Fruit fly (Drosophila melanogaster) whole organism, prepupa: ENCODE results near the gene beat-IIIc.

ENCODE experiments used
- Blimp-1 ChIP-seq: fragments of 200-800 bp; sonication (Bioruptor generic); optimal IDR thresholded peaks from 3 replicates; lab custom pipeline; 2017; ENCODE audit warnings: missing biosample characterization, missing genetic modification characterization, mild to moderate bottlenecking, moderate library complexity, missing genetic modification reagents
- CG10631 ChIP-seq: fragments of 200-800 bp; sonication (Bioruptor generic); optimal IDR thresholded peaks from 2 replicates; lab custom pipeline; 2016; ENCODE audit warnings: missing biosample characterization, missing genetic modification characterization
- CG10669 ChIP-seq: fragments of 200-800 bp; sonication (Bioruptor generic); optimal IDR thresholded peaks from 3 replicates; lab custom pipeline; 2018; ENCODE audit warnings: missing biosample characterization, mild to moderate bottlenecking, missing genetic modification characterization, moderate library complexity
- CG11294 ChIP-seq: fragments of 200-800 bp; sonication (Bioruptor generic); IDR thresholded peaks from 2 replicates; pipeline ENCODE4 v1.3.6; 2022; ENCODE audit warnings: missing biosample characterization, missing genetic modification characterization
- CG11762 ChIP-seq: fragments of 200-800 bp; sonication (Bioruptor generic); optimal IDR thresholded peaks from 3 replicates; lab custom pipeline; 2016; ENCODE audit warnings: missing biosample characterization, missing genetic modification characterization; ENCODE audit not compliant: insufficient read depth
- CG1621 ChIP-seq: fragments of 200-800 bp; sonication (Bioruptor generic); optimal IDR thresholded peaks from 3 replicates; lab custom pipeline; 2018; ENCODE audit warnings: missing biosample characterization, mild to moderate bottlenecking, missing genetic modification characterization
- CG4318 ChIP-seq: fragments of 200-800 bp; sonication (Bioruptor generic); optimal IDR thresholded peaks from 3 replicates; lab custom pipeline; 2017; ENCODE audit warnings: missing biosample characterization, mild to moderate bottlenecking, missing genetic modification characterization
- CG6163 ChIP-seq: fragments of 200-800 bp; sonication (Bioruptor generic); IDR thresholded peaks from 3 replicates; pipeline ENCODE4 v1.3.6; 2022; ENCODE audit warnings: missing biosample characterization, missing genetic modification characterization
- CG6276 ChIP-seq: fragments of 200-800 bp; sonication (Bioruptor generic); optimal IDR thresholded peaks from 2 replicates; lab custom pipeline; 2017; ENCODE audit warnings: missing biosample characterization, mild to moderate bottlenecking, missing genetic modification characterization
- CG6792 ChIP-seq: fragments of 200-800 bp; sonication (Bioruptor generic); optimal IDR thresholded peaks from 3 replicates; lab custom pipeline; 2016; ENCODE audit warnings: missing biosample characterization, missing genetic modification characterization
- CG6808 ChIP-seq: fragments of 200-800 bp; sonication (Bioruptor generic); optimal IDR thresholded peaks from 3 replicates; lab custom pipeline; 2017; ENCODE audit warnings: missing biosample characterization, missing genetic modification characterization, mild to moderate bottlenecking, moderate library complexity, missing genetic modification reagents
- CG7368 ChIP-seq: fragments of 200-800 bp; sonication (Bioruptor generic); optimal IDR thresholded peaks from 3 replicates; lab custom pipeline; 2016; ENCODE audit warnings: missing biosample characterization, missing genetic modification characterization
- CG8119 ChIP-seq: fragments of 200-800 bp; sonication (Bioruptor generic); IDR thresholded peaks from 3 replicates; pipeline ENCODE4 v1.3.6; 2022; ENCODE audit warnings: missing biosample characterization, missing genetic modification characterization
- CG8632 ChIP-seq: fragments of 200-800 bp; sonication (Bioruptor generic); optimal IDR thresholded peaks from 3 replicates; lab custom pipeline; 2016; ENCODE audit warnings: missing biosample characterization, missing genetic modification characterization
- Eip75B ChIP-seq: fragments of 200-800 bp; sonication (Bioruptor generic); optimal IDR thresholded peaks from 3 replicates; lab custom pipeline; 2016; ENCODE audit warnings: missing biosample characterization, missing genetic modification characterization
- Eip78C ChIP-seq: fragments of 200-800 bp; sonication (Bioruptor generic); peaks from one replicate; lab custom pipeline; 2016; ENCODE audit warnings: missing biosample characterization, missing genetic modification characterization
- Eip93F ChIP-seq: fragments of 200-800 bp; sonication (Bioruptor generic); optimal IDR thresholded peaks from 2 replicates; lab custom pipeline; 2016; ENCODE audit warnings: missing biosample characterization, mild to moderate bottlenecking, missing genetic modification characterization
- Gug ChIP-seq: fragments of 200-800 bp; sonication (Bioruptor generic); IDR thresholded peaks from 2 replicates; pipeline ENCODE4 v1.3.6; 2022; ENCODE audit warnings: missing biosample characterization, missing genetic modification characterization
- Hr38 ChIP-seq: sonication (Bioruptor generic); optimal IDR thresholded peaks from 2 replicates; lab custom pipeline; 2016; ENCODE audit warnings: missing biosample characterization, missing genetic modification characterization
- Hr39 ChIP-seq: fragments of 200-800 bp; sonication (Bioruptor generic); optimal IDR thresholded peaks from 2 replicates; lab custom pipeline; 2016; ENCODE audit warnings: missing biosample characterization, missing genetic modification characterization
- Lpt ChIP-seq: fragments of 200-800 bp; sonication (Bioruptor generic); optimal IDR thresholded peaks from 3 replicates; lab custom pipeline; 2016; ENCODE audit warnings: missing biosample characterization, missing genetic modification characterization
- Met ChIP-seq: fragments of 200-800 bp; sonication (Bioruptor generic); optimal IDR thresholded peaks from 3 replicates; lab custom pipeline; 2016; ENCODE audit warnings: missing biosample characterization, missing genetic modification characterization
- OdsH ChIP-seq: fragments of 200-800 bp; sonication (Bioruptor generic); optimal IDR thresholded peaks from 3 replicates; lab custom pipeline; 2016; ENCODE audit warnings: missing biosample characterization, missing genetic modification characterization
- Sox102F ChIP-seq: fragments of 200-800 bp; sonication (Bioruptor generic); optimal IDR thresholded peaks from 2 replicates; lab custom pipeline; 2016; ENCODE audit warnings: missing biosample characterization, mild to moderate bottlenecking, missing genetic modification characterization
- Sox14 ChIP-seq: fragments of 200-800 bp; sonication (Bioruptor generic); optimal IDR thresholded peaks from 3 replicates; lab custom pipeline; 2016; ENCODE audit warnings: missing biosample characterization, missing genetic modification characterization
- achi ChIP-seq: fragments of 200-800 bp; sonication (Bioruptor generic); optimal IDR thresholded peaks from 3 replicates; lab custom pipeline; 2016; ENCODE audit warnings: missing biosample characterization, missing genetic modification characterization
- acj6 ChIP-seq: fragments of 200-800 bp; sonication (Bioruptor generic); optimal IDR thresholded peaks from 3 replicates; lab custom pipeline; 2016; ENCODE audit warnings: missing biosample characterization, missing genetic modification characterization
- dsx ChIP-seq: fragments of 200-800 bp; optimal IDR thresholded peaks from 3 replicates; lab custom pipeline; 2019; ENCODE audit warnings: missing biosample characterization, mild to moderate bottlenecking, missing genetic modification characterization, moderate library complexity; ENCODE audit not compliant: poor library complexity, severe bottlenecking
- eg ChIP-seq: fragments of 200-800 bp; sonication (Bioruptor generic); IDR thresholded peaks from 3 replicates; pipeline ENCODE4 v1.3.6; 2022; ENCODE audit warnings: missing biosample characterization, missing genetic modification characterization
- esn ChIP-seq: fragments of 200-800 bp; sonication (Bioruptor generic); optimal IDR thresholded peaks from 2 replicates; lab custom pipeline; 2016; ENCODE audit warnings: missing biosample characterization, mild to moderate bottlenecking, missing genetic modification characterization, moderate library complexity
- fd59A ChIP-seq: fragments of 200-800 bp; sonication (Bioruptor generic); optimal IDR thresholded peaks from 2 replicates; lab custom pipeline; 2017; ENCODE audit warnings: missing biosample characterization, mild to moderate bottlenecking, missing genetic modification characterization, missing genetic modification reagents
- fd85E ChIP-seq: fragments of 200-800 bp; sonication (Bioruptor generic); optimal IDR thresholded peaks from 3 replicates; lab custom pipeline; 2016; ENCODE audit warnings: missing biosample characterization, missing genetic modification characterization
- fkh ChIP-seq: fragments of 200-800 bp; sonication (Bioruptor generic); optimal IDR thresholded peaks from 3 replicates; lab custom pipeline; 2017; ENCODE audit warnings: missing biosample characterization, mild to moderate bottlenecking, missing genetic modification characterization, moderate library complexity
- lz ChIP-seq: fragments of 200-800 bp; sonication (Bioruptor generic); optimal IDR thresholded peaks from 3 replicates; lab custom pipeline; 2016; ENCODE audit warnings: missing biosample characterization, missing genetic modification characterization
- net ChIP-seq: fragments of 200-800 bp; sonication (Bioruptor generic); optimal IDR thresholded peaks from 3 replicates; lab custom pipeline; 2016; ENCODE audit warnings: missing biosample characterization, missing genetic modification characterization
- salr ChIP-seq, 2 experiments: fragments of 200-800 bp; sonication (Bioruptor generic); optimal IDR thresholded peaks; 3 replicates each; lab custom pipeline; 2016 to 2018; ENCODE audit warnings: missing biosample characterization in 2 of 2, missing genetic modification characterization in 2 of 2, mild to moderate bottlenecking in 1 of 2
- spab ChIP-seq: fragments of 200-800 bp; sonication (Bioruptor generic); optimal IDR thresholded peaks from 2 replicates; lab custom pipeline; 2017; ENCODE audit warnings: missing biosample characterization, mild to moderate bottlenecking, missing genetic modification characterization, missing genetic modification reagents
- ss ChIP-seq, 2 experiments: fragments of 200-800 bp; sonication (Bioruptor generic); optimal IDR thresholded peaks; 2 replicates in 1 of 2; 3 replicates in 1 of 2; lab custom pipeline; 2017 to 2018; ENCODE audit warnings: mild to moderate bottlenecking in 2 of 2, missing biosample characterization in 2 of 2, missing genetic modification characterization in 2 of 2, moderate library complexity in 1 of 2
- svp ChIP-seq: fragments of 200-800 bp; sonication (Bioruptor generic); peaks from one replicate; lab custom pipeline; 2016; ENCODE audit warnings: missing biosample characterization, missing genetic modification characterization
- topi ChIP-seq: fragments of 200-800 bp; sonication (Bioruptor generic); optimal IDR thresholded peaks from 3 replicates; lab custom pipeline; 2016; ENCODE audit warnings: missing biosample characterization, missing genetic modification characterization
- vri ChIP-seq: fragments of 200-800 bp; sonication (Bioruptor generic); optimal IDR thresholded peaks from 3 replicates; lab custom pipeline; 2016; ENCODE audit warnings: missing biosample characterization, mild to moderate bottlenecking, missing genetic modification characterization

beat-IIIc gene

dm6 chr2L:17266677-17267357, 6.3 kb upstream of the beat-IIIc start (continued):
- no peak for TF ChIP-seq CG6163
- TF ChIP-seq eg, result no peak
- TF ChIP-seq CG11294 (GFP tag; lab: Robert Waterston, UW), result no peak
- TF ChIP-seq Sox14 (GFP tag; lab: Kevin White, UChicago), result no peak
- peak; percentile 16 for TF ChIP-seq OdsH (GFP tag; lab: Kevin White, UChicago)
- TF ChIP-seq CG4318 (GFP tag; lab: Kevin White, UChicago), result no peak
- no peak for TF ChIP-seq fd85E (GFP tag; lab: Kevin White, UChicago)

dm6 chr2L:17263352-17263751, 2.8 kb upstream of the beat-IIIc start:
- TF ChIP-seq CG10669 (GFP tag; lab: Kevin White, UChicago) (no peak), CG6276 (no peak), Sox102F (no peak), lz (GFP tag; lab: Kevin White, UChicago) (no peak), Eip75B (GFP tag; lab: Kevin White, UChicago) (no peak), svp (GFP tag; lab: Kevin White, UChicago) (peak; percentile 36), salr (GFP tag; optimal IDR thresholded peaks at IDR 0.05; lab: Kevin White, UChicago) (no peak)

- TF ChIP-seq acj6 (GFP tag; lab: Kevin White, UChicago), result no peak
- no peak for TF ChIP-seq CG8119 (GFP tag; lab: Robert Waterston, UW)
- TF ChIP-seq fd85E (GFP tag; lab: Kevin White, UChicago), result no peak
- TF ChIP-seq Hr38, result no peak
- TF ChIP-seq fkh (GFP tag; lab: Kevin White, UChicago), result peak; percentile 67
- TF ChIP-seq Hr39 (GFP tag; lab: Kevin White, UChicago), result no peak
- no peak for TF ChIP-seq CG6792 (GFP tag; lab: Kevin White, UChicago)
Measured at dm6 chr2L:17262231-17262630, 1.7 kb upstream of the beat-IIIc start.

- TF ChIP-seq CG10669 (GFP tag; lab: Kevin White, UChicago) (peak; percentile 86), CG6792 (GFP tag; lab: Kevin White, UChicago) (peak; percentile 68), Eip93F (GFP tag; lab: Kevin White, UChicago) (no peak), CG7368 (GFP tag; lab: Kevin White, UChicago) (peak; percentile 77), eg (peak; percentile 67; the same call in 2 of the 3 replicates), topi (peak; percentile 70), fd59A (GFP tag; lab: Kevin White, UChicago) (peak; percentile 65), CG10631 (GFP tag; lab: Kevin White, UChicago) (peak; percentile 65), Gug (GFP tag; lab: Robert Waterston, UW) (0 out of 2 replicates have a peak, but pooled peaks have one; percentile 35), Sox14 (GFP tag; lab: Kevin White, UChicago) (peak; percentile 59), CG6808 (peak; percentile 83), Blimp-1 (GFP tag; lab: Kevin White, UChicago) (peak; percentile 74), fd85E (GFP tag; lab: Kevin White, UChicago) (peak; percentile 2), dsx (GFP tag; lab: Kevin White, UChicago) (peak; percentile 62), ss (GFP tag; optimal IDR thresholded peaks at IDR 0.05; lab: Kevin White, UChicago) (peak; percentile 53 to 76), CG4318 (GFP tag; lab: Kevin White, UChicago) (peak; percentile 6), net (GFP tag; lab: Kevin White, UChicago) (peak; percentile 40), Eip78C (GFP tag; lab: Kevin White, UChicago) (peak; percentile 94), CG1621 (tag; lab: Kevin White, UChicago) (peak; percentile 55), CG6276 (peak; percentile 41), Hr38 (no peak), Hr39 (GFP tag; lab: Kevin White, UChicago) (peak; percentile 70), esn (GFP tag; lab: Kevin White, UChicago) (peak; percentile 61), CG8632 (GFP tag; lab: Kevin White, UChicago) (peak; percentile 55), Eip75B (GFP tag; lab: Kevin White, UChicago) (peak; percentile 72), Lpt (GFP tag; lab: Kevin White, UChicago) (peak; percentile 26), achi (GFP tag; lab: Kevin White, UChicago) (peak; percentile 57), vri (GFP tag; lab: Kevin White, UChicago) (peak; percentile 25), CG11762 (GFP tag; lab: Kevin White, UChicago) (peak; percentile 72), Met (GFP tag; lab: Kevin White, UChicago) (peak; percentile 75), svp (GFP tag; lab: Kevin White, UChicago) (peak; percentile 86), spab (peak; percentile 84)
Measured at dm6 chr2L:17243101-17243780, 17.3 kb downstream of the beat-IIIc start.
